Fruit fly (Drosophila melanogaster) whole organism, embryonic: ENCODE data around the gene Ror.
A peak's percentile ranks its signal among the peaks of the same experiment; 100 is the strongest.

ENCODE experiments used
- CG10267 ChIP-seq: fragments of 200-800 bp; sonication (Bioruptor generic); optimal IDR thresholded peaks from 2 replicates; lab custom pipeline; 2018; ENCODE audit warnings: missing biosample characterization, mild to moderate bottlenecking, missing genetic modification characterization, moderate library complexity
- CG10431 ChIP-seq: fragments of 200-800 bp; sonication (Bioruptor generic); optimal IDR thresholded peaks from 3 replicates; lab custom pipeline; 2018; ENCODE audit warnings: missing biosample characterization, mild to moderate bottlenecking, missing genetic modification characterization
- CG10543 ChIP-seq: fragments of 200-800 bp; sonication (Bioruptor generic); optimal IDR thresholded peaks from 3 replicates; lab custom pipeline; 2017; ENCODE audit warnings: missing biosample characterization, mild to moderate bottlenecking, missing genetic modification characterization, moderate library complexity
- CG12236 ChIP-seq: fragments of 200-800 bp; sonication (Bioruptor generic); optimal IDR thresholded peaks from 2 replicates; lab custom pipeline; 2016; ENCODE audit warnings: missing biosample characterization, missing genetic modification characterization
- CG13424 ChIP-seq: fragments of 200-800 bp; sonication (Bioruptor generic); optimal IDR thresholded peaks from 2 replicates; lab custom pipeline; 2019; ENCODE audit warnings: missing biosample characterization, mild to moderate bottlenecking, missing genetic modification characterization, moderate library complexity
- CG14710 ChIP-seq: fragments of 200-800 bp; sonication (Bioruptor generic); optimal IDR thresholded peaks from 3 replicates; lab custom pipeline; 2019; ENCODE audit warnings: missing biosample characterization, mild to moderate bottlenecking, missing genetic modification characterization, moderate library complexity
- CG1647 ChIP-seq: fragments of 200-800 bp; sonication (Bioruptor generic); optimal IDR thresholded peaks from 3 replicates; lab custom pipeline; 2016; ENCODE audit warnings: missing biosample characterization, missing genetic modification characterization
- CG30403 ChIP-seq: fragments of 200-800 bp; sonication (Bioruptor generic); optimal IDR thresholded peaks from 3 replicates; lab custom pipeline; 2016; ENCODE audit warnings: missing biosample characterization, missing genetic modification characterization
- CG31365 ChIP-seq: fragments of 200-800 bp; sonication (Bioruptor generic); optimal IDR thresholded peaks from 2 replicates; lab custom pipeline; 2018; ENCODE audit warnings: missing biosample characterization, mild to moderate bottlenecking, missing genetic modification characterization
- CG3281 ChIP-seq: fragments of 200-800 bp; sonication (Bioruptor generic); optimal IDR thresholded peaks from 3 replicates; lab custom pipeline; 2017; ENCODE audit warnings: missing biosample characterization, mild to moderate bottlenecking, missing genetic modification characterization
- CG3995 ChIP-seq: fragments of 200-800 bp; sonication (Bioruptor generic); optimal IDR thresholded peaks from 3 replicates; lab custom pipeline; 2016; ENCODE audit warnings: missing biosample characterization, missing genetic modification characterization
- CG42726 ChIP-seq: fragments of 200-800 bp; sonication (Bioruptor generic); IDR thresholded peaks from 2 replicates; pipeline ENCODE4 v1.3.6; 2022; ENCODE audit warnings: missing biosample characterization, missing genetic modification characterization; ENCODE audit not compliant: partially characterized antibody
- CG5245 ChIP-seq: fragments of 200-800 bp; sonication (Bioruptor generic); optimal IDR thresholded peaks from 3 replicates; lab custom pipeline; 2016; ENCODE audit warnings: missing biosample characterization, missing genetic modification characterization
- CG6813 ChIP-seq: fragments of 200-800 bp; sonication (Bioruptor generic); optimal IDR thresholded peaks from 2 replicates; lab custom pipeline; 2017; ENCODE audit warnings: missing biosample characterization, missing genetic modification characterization, mild to moderate bottlenecking, moderate library complexity, missing genetic modification reagents
- D19A ChIP-seq: fragments of 200-800 bp; optimal IDR thresholded peaks from 3 replicates; lab custom pipeline; 2019; ENCODE audit warnings: missing biosample characterization, mild to moderate bottlenecking, missing genetic modification characterization, moderate library complexity
- Deaf1 ChIP-seq: fragments of 200-800 bp; optimal IDR thresholded peaks from 3 replicates; lab custom pipeline; 2019; ENCODE audit warnings: missing biosample characterization, mild to moderate bottlenecking, missing genetic modification characterization, moderate library complexity
- E2f1 ChIP-seq: fragments of 200-800 bp; sonication (Bioruptor generic); IDR thresholded peaks from 2 replicates; pipeline ENCODE4 v1.3.6; 2022; ENCODE audit warnings: missing biosample characterization, missing genetic modification characterization
- Ets65A ChIP-seq: fragments of 200-800 bp; sonication (Bioruptor generic); peaks from one replicate; lab custom pipeline; 2016; ENCODE audit warnings: missing biosample characterization, missing genetic modification characterization
- HLH4C ChIP-seq: fragments of 200-800 bp; sonication (Bioruptor generic); IDR thresholded peaks from 3 replicates; pipeline ENCODE4 v1.3.6; 2022; ENCODE audit warnings: missing biosample characterization, missing genetic modification characterization; ENCODE audit not compliant: partially characterized antibody
- HmgZ ChIP-seq: fragments of 200-800 bp; sonication (Bioruptor generic); optimal IDR thresholded peaks from 2 replicates; lab custom pipeline; 2018; ENCODE audit warnings: missing biosample characterization, mild to moderate bottlenecking, missing genetic modification characterization
- Hsf ChIP-seq: fragments of 200-800 bp; sonication (Bioruptor generic); optimal IDR thresholded peaks from 3 replicates; lab custom pipeline; 2016; ENCODE audit warnings: missing biosample characterization, missing genetic modification characterization
- Lhr ChIP-seq: fragments of 200-800 bp; sonication (Bioruptor generic); optimal IDR thresholded peaks from 3 replicates; lab custom pipeline; 2017; ENCODE audit warnings: mild to moderate bottlenecking, missing biosample characterization, missing genetic modification reagents, missing genetic modification characterization
- Nf-YA ChIP-seq: fragments of 200-800 bp; sonication (Bioruptor generic); IDR thresholded peaks from 2 replicates; pipeline ENCODE4 v1.3.6; 2022; ENCODE audit warnings: missing biosample characterization, missing genetic modification characterization
- Opbp ChIP-seq: fragments of 200-800 bp; sonication (Bioruptor generic); IDR thresholded peaks from 3 replicates; pipeline ENCODE4 v1.3.6; 2022; ENCODE audit warnings: missing biosample characterization, missing genetic modification characterization; ENCODE audit not compliant: partially characterized antibody
- Sry-δ ChIP-seq: fragments of 200-800 bp; sonication (Bioruptor generic); optimal IDR thresholded peaks from 2 replicates; lab custom pipeline; 2016; ENCODE audit warnings: missing biosample characterization, missing genetic modification characterization
- Vsx1 ChIP-seq: fragments of 200-800 bp; sonication (Bioruptor generic); optimal IDR thresholded peaks from 2 replicates; lab custom pipeline; 2017; ENCODE audit warnings: missing biosample characterization, mild to moderate bottlenecking, missing genetic modification characterization, missing genetic modification reagents
- ab ChIP-seq: fragments of 200-800 bp; sonication (Bioruptor generic); optimal IDR thresholded peaks from 2 replicates; lab custom pipeline; 2016; ENCODE audit warnings: missing biosample characterization, missing genetic modification characterization
- aop ChIP-seq: fragments of 200-800 bp; sonication (Bioruptor generic); IDR thresholded peaks from 2 replicates; pipeline ENCODE4 v1.3.6; 2022; ENCODE audit warnings: missing biosample characterization, missing genetic modification characterization
- ci ChIP-seq: fragments of 200-800 bp; sonication (Bioruptor generic); IDR thresholded peaks from 3 replicates; pipeline ENCODE4 v1.3.6; 2022; ENCODE audit warnings: missing biosample characterization, missing genetic modification characterization
- crp ChIP-seq, 2 experiments: fragments of 200-800 bp; sonication (Bioruptor generic); optimal IDR thresholded peaks; 2 replicates in 1 of 2; 3 replicates in 1 of 2; lab custom pipeline; 2017; ENCODE audit warnings: missing biosample characterization in 2 of 2, missing genetic modification characterization in 2 of 2, mild to moderate bottlenecking in 1 of 2, moderate library complexity in 1 of 2
- emc ChIP-seq: fragments of 200-800 bp; sonication (Bioruptor generic); optimal IDR thresholded peaks from 2 replicates; lab custom pipeline; 2016; ENCODE audit warnings: missing biosample characterization, missing genetic modification characterization
- exex ChIP-seq: fragments of 200-800 bp; sonication (Bioruptor generic); optimal IDR thresholded peaks from 4 replicates; lab custom pipeline; 2018; ENCODE audit warnings: missing biosample characterization, mild to moderate bottlenecking, missing genetic modification characterization, moderate library complexity
- fd3F ChIP-seq: fragments of 200-800 bp; sonication (Bioruptor generic); optimal IDR thresholded peaks from 2 replicates; lab custom pipeline; 2018; ENCODE audit warnings: missing biosample characterization, mild to moderate bottlenecking, missing genetic modification characterization, moderate library complexity
- gcm2 ChIP-seq: fragments of 200-800 bp; sonication (Bioruptor generic); optimal IDR thresholded peaks from 2 replicates; lab custom pipeline; 2016; ENCODE audit warnings: missing biosample characterization, missing genetic modification characterization
- gem ChIP-seq: fragments of 200-800 bp; sonication (Bioruptor generic); optimal IDR thresholded peaks from 2 replicates; lab custom pipeline; 2019; ENCODE audit warnings: missing biosample characterization, mild to moderate bottlenecking, missing genetic modification characterization, moderate library complexity
- kni ChIP-seq: fragments of 200-800 bp; sonication (Bioruptor generic); optimal IDR thresholded peaks from 3 replicates; lab custom pipeline; 2017; ENCODE audit warnings: mild to moderate bottlenecking, missing biosample characterization, missing genetic modification reagents, missing genetic modification characterization
- lab ChIP-seq: fragments of 200-800 bp; sonication (Bioruptor generic); optimal IDR thresholded peaks from 3 replicates; lab custom pipeline; 2017; ENCODE audit warnings: missing biosample characterization, missing genetic modification characterization, mild to moderate bottlenecking, moderate library complexity, missing genetic modification reagents
- lov ChIP-seq, 2 experiments: fragments of 200-800 bp in 1 of 2; fragments of >200 bp in 1 of 2; sonication (Bioruptor generic) in 1 of 2; IDR thresholded peaks in 1 of 2; optimal IDR thresholded peaks in 1 of 2; 2 replicates in 1 of 2; 3 replicates in 1 of 2; pipeline versions ENCODE4 v1.3.6 to Lab custom; 2017 to 2022; ENCODE audit warnings: missing biosample characterization in 1 of 2, missing genetic modification characterization in 1 of 2
- maf-S ChIP-seq: fragments of 200-800 bp; sonication (Bioruptor generic); optimal IDR thresholded peaks from 2 replicates; lab custom pipeline; 2016; ENCODE audit warnings: missing biosample characterization, missing genetic modification characterization
- mam ChIP-seq: fragments of 200-800 bp; sonication (Bioruptor generic); optimal IDR thresholded peaks from 3 replicates; lab custom pipeline; 2016; ENCODE audit warnings: missing biosample characterization, missing genetic modification characterization
- org-1 ChIP-seq: fragments of 200-800 bp; sonication (Bioruptor generic); optimal IDR thresholded peaks from 2 replicates; lab custom pipeline; 2017; ENCODE audit warnings: missing biosample characterization, missing genetic modification characterization
- psq ChIP-seq: fragments of 200-800 bp; sonication (Bioruptor generic); optimal IDR thresholded peaks from 2 replicates; lab custom pipeline; 2017; ENCODE audit warnings: missing biosample characterization, missing genetic modification characterization
- rib ChIP-seq: fragments of 200-800 bp; sonication (Bioruptor generic); IDR thresholded peaks from 2 replicates; pipeline ENCODE4 v1.3.6; 2022; ENCODE audit warnings: missing biosample characterization, missing genetic modification characterization
- row ChIP-seq: fragments of 200-800 bp; sonication (Bioruptor generic); IDR thresholded peaks from 3 replicates; pipeline ENCODE4 v1.3.6; 2022; ENCODE audit warnings: missing biosample characterization, missing genetic modification characterization
- salm ChIP-seq: fragments of 200-800 bp; sonication (Bioruptor generic); optimal IDR thresholded peaks from 2 replicates; lab custom pipeline; 2018; ENCODE audit warnings: missing biosample characterization, mild to moderate bottlenecking, missing genetic modification characterization
- sug ChIP-seq: fragments of 200-800 bp; optimal IDR thresholded peaks from 2 replicates; lab custom pipeline; 2019; ENCODE audit warnings: missing biosample characterization, mild to moderate bottlenecking, missing genetic modification characterization, moderate library complexity
- tna ChIP-seq: fragments of 200-800 bp; sonication (Bioruptor generic); IDR thresholded peaks from 2 replicates; pipeline ENCODE4 v1.3.6; 2022; ENCODE audit warnings: missing biosample characterization, missing genetic modification characterization; ENCODE audit not compliant: partially characterized antibody
- vnd ChIP-seq: fragments of 200-800 bp; sonication (Bioruptor generic); IDR thresholded peaks from 3 replicates; pipeline ENCODE4 v1.3.6; 2022; ENCODE audit warnings: missing biosample characterization, missing genetic modification characterization; ENCODE audit not compliant: partially characterized antibody

Gene Ror

dm6 chr2L:10220501-10221386 is 30.9 kb upstream of the Ror start, which contains the start of the genes Npc1a and Prosalpha6:
Gene Npc1a (minus strand): TSS chr2L:10221216.
Gene Prosalpha6 (plus strand): TSS chr2L:10221351.
- TF ChIP-seq emc (GFP tag; lab: Kevin White, UChicago) (no peak), kni (GFP tag; lab: Kevin White, UChicago) (no peak), salm (no peak), CG5245 (GFP tag; lab: Kevin White, UChicago) (no peak), Deaf1 (no peak), vnd (GFP tag; lab: Robert Waterston, UW) (peak; percentile 59; the same call in 1 of the 3 replicates), crp (GFP tag; optimal IDR thresholded peaks at IDR 0.05; lab: Kevin White, UChicago) (peak in 1 of 2 experiments; percentile 10), sug (peak; percentile 7), lab (no peak), Vsx1 (GFP tag; lab: Kevin White, UChicago) (no peak), CG42726 (no peak), tna (GFP tag; lab: Robert Waterston, UW) (no peak), aop (GFP tag; lab: Robert Waterston, UW) (no peak), exex (tag; lab: Kevin White, UChicago) (peak; percentile 31), CG12236 (GFP tag; lab: Kevin White, UChicago) (no peak), gcm2 (GFP tag; lab: Kevin White, UChicago) (peak; percentile 1), Nf-YA (no peak), CG30403 (GFP tag; lab: Kevin White, UChicago) (peak; percentile 37), Ets65A (peak; percentile 92), Sry-δ (GFP tag; lab: Kevin White, UChicago) (peak; percentile 91), CG1647 (no peak), psq (GFP tag; lab: Kevin White, UChicago) (no peak), D19A (tag; lab: Kevin White, UChicago) (no peak), CG13424 (tag; lab: Kevin White, UChicago) (no peak), CG10431 (no peak), HLH4C (GFP tag; lab: Robert Waterston, UW) (peak; percentile 66; the same call in 2 of the 3 replicates), CG10543 (GFP tag; lab: Kevin White, UChicago) (no peak), ab (GFP tag; lab: Kevin White, UChicago) (peak; percentile 20), CG6813 (GFP tag; lab: Kevin White, UChicago) (no peak), row (GFP tag; lab: Robert Waterston, UW) (peak; percentile 71), CG3281 (GFP tag; lab: Kevin White, UChicago) (no peak), CG14710 (tag; lab: Kevin White, UChicago) (peak; percentile 70), E2f1 (no peak), CG31365 (tag; lab: Kevin White, UChicago) (no peak), Lhr (peak; percentile 33), fd3F (no peak), Hsf (GFP tag; lab: Kevin White, UChicago) (peak; percentile 46), lov (optimal IDR thresholded peaks at IDR 0.05; lab: Kevin White, UChicago) (no peak), lov (GFP tag; IDR thresholded peaks at IDR 0.05; lab: Robert Waterston, UW) (no peak), mam (GFP tag; lab: Kevin White, UChicago) (peak; percentile 1), org-1 (GFP tag; lab: Kevin White, UChicago) (no peak), ci (GFP tag; lab: Robert Waterston, UW) (no peak), CG10267 (tag; lab: Kevin White, UChicago) (peak; percentile 20), maf-S (GFP tag; lab: Kevin White, UChicago) (no peak), gem (tag; lab: Kevin White, UChicago) (no peak), rib (GFP tag; lab: Robert Waterston, UW) (no peak), Opbp (GFP tag; lab: Robert Waterston, UW) (peak; percentile 77; the same call in 2 of the 3 replicates), HmgZ (tag; lab: Kevin White, UChicago) (peak; percentile 22), CG3995 (peak; percentile 27)
